Worm (Caenorhabditis elegans) whole organism, L2 larva: Measurements from ENCODE around the gene F36D3.8.

ENCODE experiments used
- C34F6.9 ChIP-seq: fragments of 150-350 bp; optimal IDR thresholded peaks from 2 replicates; lab custom pipeline; 2014; ENCODE audit warnings: missing biosample characterization, missing genetic modification characterization
- F13H6.1 ChIP-seq: sonication (generic microtip); optimal IDR thresholded peaks from 2 replicates; lab custom pipeline; 2016; ENCODE audit warnings: missing genetic modification characterization, missing compliant biosample characterization
- R02D3.7 ChIP-seq: fragments of 150-350 bp; optimal IDR thresholded peaks from 2 replicates; lab custom pipeline; 2014; ENCODE audit warnings: missing biosample characterization, missing genetic modification characterization
- ZK546.5 ChIP-seq: sonication (generic microtip); optimal IDR thresholded peaks from 2 replicates; lab custom pipeline; 2017; ENCODE audit warnings: missing biosample characterization, missing genetic modification characterization
- alr-1 ChIP-seq: fragments of 150-350 bp; optimal IDR thresholded peaks from 2 replicates; lab custom pipeline; 2014; ENCODE audit warnings: missing biosample characterization, missing genetic modification characterization
- aly-2 ChIP-seq: fragments of 150-350 bp; optimal IDR thresholded peaks from 2 replicates; lab custom pipeline; 2014; ENCODE audit warnings: missing biosample characterization, missing genetic modification characterization
- ama-1 ChIP-seq: fragments of 150-350 bp; optimal IDR thresholded peaks from 2 replicates; lab custom pipeline; 2018; ENCODE audit warnings: inconsistent platforms
- ceh-16 ChIP-seq: fragments of 150-350 bp; optimal IDR thresholded peaks from 2 replicates; lab custom pipeline; 2014; ENCODE audit warnings: missing biosample characterization, missing genetic modification characterization
- ceh-82 ChIP-seq: fragments of 150-350 bp; optimal IDR thresholded peaks from 2 replicates; lab custom pipeline; 2014; ENCODE audit warnings: missing biosample characterization, missing genetic modification characterization
- dmd-4 ChIP-seq: sonication (generic microtip); optimal IDR thresholded peaks from 2 replicates; lab custom pipeline; 2017; ENCODE audit warnings: missing biosample characterization, missing genetic modification characterization
- egl-27 ChIP-seq: sonication (generic microtip); optimal IDR thresholded peaks from 3 replicates; lab custom pipeline; 2017; ENCODE audit warnings: missing biosample characterization, missing genetic modification reagents, missing genetic modification characterization
- elt-1 ChIP-seq: fragments of 150-350 bp; optimal IDR thresholded peaks from 2 replicates; lab custom pipeline; 2014; ENCODE audit warnings: missing biosample characterization, missing genetic modification characterization
- elt-3 ChIP-seq: sonication (generic microtip); optimal IDR thresholded peaks from 2 replicates; lab custom pipeline; 2017; ENCODE audit warnings: missing biosample characterization, missing genetic modification characterization
- fos-1 ChIP-seq: fragments of 150-350 bp; optimal IDR thresholded peaks from 2 replicates; lab custom pipeline; 2014; ENCODE audit warnings: missing biosample characterization, missing genetic modification characterization
- lin-11 ChIP-seq: fragments of 150-350 bp; sonication (generic microtip); optimal IDR thresholded peaks from 2 replicates; lab custom pipeline; 2014; ENCODE audit warnings: missing biosample characterization, missing genetic modification characterization, inconsistent platforms, mixed read lengths
- lin-13 ChIP-seq: fragments of 150-350 bp; optimal IDR thresholded peaks from 2 replicates; lab custom pipeline; 2014; ENCODE audit warnings: missing biosample characterization, missing genetic modification reagents, missing genetic modification characterization
- lsy-2 ChIP-seq, 2 experiments: fragments of 150-350 bp in 1 of 2; sonication (generic microtip) in 1 of 2; optimal IDR thresholded peaks; 2 replicates each; lab custom pipeline; 2014 to 2017; ENCODE audit warnings: missing biosample characterization in 2 of 2, missing genetic modification characterization in 2 of 2
- mbf-1 ChIP-seq: sonication (generic microtip); optimal IDR thresholded peaks from 2 replicates; lab custom pipeline; 2017; ENCODE audit warnings: missing biosample characterization, missing genetic modification characterization
- mdl-1 ChIP-seq, 2 experiments: fragments of 150-350 bp in 1 of 2; sonication (generic microtip) in 1 of 2; optimal IDR thresholded peaks; 2 replicates each; lab custom pipeline; 2017; ENCODE audit warnings: missing biosample characterization in 2 of 2, missing genetic modification characterization in 2 of 2
- nhr-10 ChIP-seq: sonication (generic microtip); optimal IDR thresholded peaks from 2 replicates; lab custom pipeline; 2017; ENCODE audit warnings: missing biosample characterization, missing genetic modification characterization
- nhr-11 ChIP-seq: fragments of 150-350 bp; optimal IDR thresholded peaks from 2 replicates; lab custom pipeline; 2014; ENCODE audit warnings: missing biosample characterization, missing genetic modification characterization
- nhr-12 ChIP-seq: fragments of 150-350 bp; optimal IDR thresholded peaks from 2 replicates; lab custom pipeline; 2014; ENCODE audit warnings: missing biosample characterization, missing genetic modification characterization
- nhr-129 ChIP-seq: fragments of 150-350 bp; optimal IDR thresholded peaks from 2 replicates; lab custom pipeline; 2014; ENCODE audit warnings: missing biosample characterization, missing genetic modification characterization
- nhr-21 ChIP-seq: fragments of 150-350 bp; optimal IDR thresholded peaks from 2 replicates; lab custom pipeline; 2014; ENCODE audit warnings: missing biosample characterization, missing genetic modification characterization
- nhr-23 ChIP-seq: fragments of 150-350 bp; optimal IDR thresholded peaks from 2 replicates; lab custom pipeline; 2014; ENCODE audit warnings: missing biosample characterization, missing genetic modification reagents, missing genetic modification characterization
- nhr-237 ChIP-seq: fragments of 150-350 bp; optimal IDR thresholded peaks from 2 replicates; lab custom pipeline; 2014; ENCODE audit warnings: missing biosample characterization, missing genetic modification characterization
- nhr-25 ChIP-seq: fragments of 150-350 bp; sonication (generic microtip); optimal IDR thresholded peaks from 3 replicates; lab custom pipeline; 2014; ENCODE audit warnings: missing biosample characterization, missing genetic modification characterization
- nhr-77 ChIP-seq: fragments of 150-350 bp; optimal IDR thresholded peaks from 2 replicates; lab custom pipeline; 2014; ENCODE audit warnings: missing biosample characterization, missing genetic modification characterization
- peb-1 ChIP-seq: fragments of 150-350 bp; optimal IDR thresholded peaks from 2 replicates; lab custom pipeline; 2014; ENCODE audit warnings: missing biosample characterization, missing genetic modification characterization
- sem-4 ChIP-seq: fragments of 150-350 bp; optimal IDR thresholded peaks from 2 replicates; lab custom pipeline; 2014; ENCODE audit warnings: missing biosample characterization, missing genetic modification reagents, missing genetic modification characterization
- sma-3 ChIP-seq: sonication (generic microtip); optimal IDR thresholded peaks from 2 replicates; lab custom pipeline; 2016; ENCODE audit warnings: missing genetic modification reagents, missing genetic modification characterization, missing compliant biosample characterization
- sma-9 ChIP-seq, 2 experiments: fragments of 150-350 bp in 1 of 2; sonication (generic microtip) in 1 of 2; optimal IDR thresholded peaks; 2 replicates each; lab custom pipeline; 2014 to 2016; ENCODE audit warnings: missing genetic modification characterization in 2 of 2, mild to moderate bottlenecking in 1 of 2, missing biosample characterization in 1 of 2, missing compliant biosample characterization in 1 of 2, missing genetic modification reagents in 1 of 2, moderate library complexity in 1 of 2
- snpc-4 ChIP-seq: fragments of 150-350 bp; optimal IDR thresholded peaks from 2 replicates; lab custom pipeline; 2014; ENCODE audit warnings: missing biosample characterization, missing genetic modification characterization
- unc-39 ChIP-seq: fragments of 150-350 bp; optimal IDR thresholded peaks from 2 replicates; lab custom pipeline; 2014; ENCODE audit warnings: missing biosample characterization, missing genetic modification characterization
- unc-55 ChIP-seq: fragments of 150-350 bp; sonication (generic microtip); optimal IDR thresholded peaks from 3 replicates; lab custom pipeline; 2014; ENCODE audit warnings: missing biosample characterization, missing genetic modification reagents, missing genetic modification characterization
- unc-62 ChIP-seq: fragments of 150-350 bp; optimal IDR thresholded peaks from 2 replicates; lab custom pipeline; 2014; ENCODE audit warnings: missing biosample characterization, missing genetic modification reagents, missing genetic modification characterization
- ztf-1 ChIP-seq: fragments of 200-800 bp; sonication (Bioruptor generic); conservative IDR thresholded peaks from 2 replicates; pipeline ENCODE4 v1.3.6; 2022; ENCODE audit warnings: missing genetic modification characterization, missing compliant biosample characterization
- ztf-11 ChIP-seq: sonication (generic microtip); optimal IDR thresholded peaks from 2 replicates; lab custom pipeline; 2017; ENCODE audit warnings: missing biosample characterization, missing genetic modification characterization
- ztf-4 ChIP-seq: fragments of 150-350 bp; optimal IDR thresholded peaks from 2 replicates; lab custom pipeline; 2014; ENCODE audit warnings: missing biosample characterization, missing genetic modification characterization

F36D3.8 gene

DNA sequence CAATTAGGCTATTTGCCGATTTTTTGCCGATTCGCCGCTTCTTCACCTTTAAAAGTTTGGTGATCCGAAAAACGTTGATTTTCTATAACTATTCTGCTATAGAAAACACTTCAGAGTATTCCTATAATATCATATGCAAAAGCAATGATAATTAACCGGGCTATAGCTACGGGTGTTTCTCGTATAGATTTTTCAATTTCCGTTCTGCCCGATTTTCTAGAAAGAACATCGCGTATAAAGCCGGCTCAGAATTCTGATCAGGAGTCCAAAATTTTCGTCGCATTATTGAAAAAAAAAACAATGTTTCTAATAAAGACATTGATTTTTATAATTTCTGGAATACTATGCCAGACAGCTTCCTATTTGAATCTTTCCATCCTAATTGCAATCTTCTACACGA lies 23.7 kb downstream of the F36D3.8 start, which contains the start of gene srbc-65:
TSS of gene srbc-65 (plus strand) at position 301 of the 400 bp plus-strand sequence.
- TF ChIP-seq snpc-4 (tag; lab: Kevin White, UChicago) (no peak), lsy-2 (tag; optimal IDR thresholded peaks at IDR 0.05; lab: Kevin White, UChicago) (no peak), peb-1 (no peak), sma-9 (GFP tag; optimal IDR thresholded peaks at IDR 0.05; lab: Kevin White, UChicago) (no peak), sma-9 (tag; optimal IDR thresholded peaks at IDR 0.05; lab: Kevin White, UChicago) (no peak), unc-55 (GFP tag; lab: Kevin White, UChicago) (no peak), nhr-23 (tag; lab: Kevin White, UChicago) (no peak), egl-27 (tag; lab: Kevin White, UChicago) (no peak), mdl-1 (tag; optimal IDR thresholded peaks at IDR 0.05; lab: Kevin White, UChicago) (no peak), ceh-82 (no peak), nhr-11 (tag; lab: Kevin White, UChicago) (no peak), nhr-21 (tag; lab: Kevin White, UChicago) (no peak), ztf-4 (tag; lab: Kevin White, UChicago) (no peak), dmd-4 (tag; lab: Kevin White, UChicago) (no peak)
- TF ChIP-seq, all 48 proteins: peak for 0

DNA sequence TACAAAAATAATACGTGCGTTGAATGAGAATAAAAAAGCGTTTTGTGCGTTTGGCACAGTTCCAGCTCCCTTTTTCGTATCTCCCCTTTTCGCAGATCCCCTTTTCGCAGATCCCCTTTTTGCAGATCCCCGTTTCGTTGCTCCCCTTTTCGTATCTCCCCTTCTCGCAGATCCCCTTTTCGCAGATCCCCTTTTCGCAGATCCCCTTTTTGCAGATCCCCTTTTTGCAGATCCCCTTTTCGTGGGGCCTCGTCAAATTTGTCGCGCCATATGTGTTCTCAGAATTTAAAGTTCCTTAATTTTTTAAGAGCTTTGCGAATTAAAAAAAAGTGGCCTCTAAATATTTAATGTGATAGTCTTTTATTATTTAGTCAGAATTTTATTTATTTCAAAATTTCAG lies 26.0 kb downstream of the F36D3.8 start, which contains the start of gene Y32B12B.4:
TSS of gene Y32B12B.4 (plus strand) at position 399 of the 400 bp plus-strand sequence.
- TF ChIP-seq sma-9 (GFP tag; optimal IDR thresholded peaks at IDR 0.05; lab: Kevin White, UChicago) (no peak), sma-9 (tag; optimal IDR thresholded peaks at IDR 0.05; lab: Kevin White, UChicago) (no peak), nhr-129 (tag; lab: Kevin White, UChicago) (no peak), ztf-1 (GFP tag; lab: Robert Waterston, UW) (no peak), nhr-77 (no peak), sem-4 (tag; lab: Kevin White, UChicago) (no peak), nhr-11 (tag; lab: Kevin White, UChicago) (no peak), mbf-1 (no peak), C34F6.9 (tag; lab: Kevin White, UChicago) (no peak), aly-2 (tag; lab: Kevin White, UChicago) (no peak), sma-3 (no peak), lin-11 (tag; lab: Kevin White, UChicago) (no peak), nhr-21 (tag; lab: Kevin White, UChicago) (no peak), ceh-16 (tag; lab: Kevin White, UChicago) (no peak), unc-62 (GFP tag; lab: Kevin White, UChicago) (no peak), alr-1 (tag; lab: Kevin White, UChicago) (no peak), ztf-4 (tag; lab: Kevin White, UChicago) (no peak), F13H6.1 (no peak)

DNA sequence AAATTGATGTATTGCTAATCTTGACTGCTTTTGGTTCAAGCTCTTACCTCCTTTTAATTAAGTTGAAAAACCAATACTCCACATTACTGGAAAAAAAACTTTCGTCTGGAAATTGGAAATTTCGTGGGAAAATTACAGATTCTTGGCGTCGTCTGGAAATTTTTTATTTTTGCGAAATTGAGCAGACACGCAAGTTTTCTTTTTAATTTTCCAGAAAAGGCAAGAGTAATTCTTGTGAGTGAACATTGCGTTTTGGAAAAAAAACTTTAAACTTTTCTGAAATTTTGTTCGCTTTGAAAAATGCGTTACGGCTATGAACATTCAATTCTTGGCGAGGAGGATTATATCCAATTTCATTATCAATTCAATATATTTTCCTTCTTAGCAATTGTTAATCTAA lies 38.7 kb downstream of the F36D3.8 start, which contains the start of gene sru-45:
TSS of gene sru-45 (plus strand) at position 301 of the 400 bp plus-strand sequence.
- TF ChIP-seq ztf-1 (GFP tag; lab: Robert Waterston, UW) (no peak), ZK546.5 (no peak), lin-11 (tag; lab: Kevin White, UChicago) (no peak), lin-13 (GFP tag; lab: Kevin White, UChicago) (no peak), lsy-2 (tag; optimal IDR thresholded peaks at IDR 0.05; lab: Kevin White, UChicago) (no peak), F13H6.1 (no peak), mbf-1 (no peak), elt-1 (tag; lab: Kevin White, UChicago) (no peak), nhr-10 (no peak), nhr-237 (no peak), elt-3 (tag; lab: Kevin White, UChicago) (no peak), sma-9 (GFP tag; optimal IDR thresholded peaks at IDR 0.05; lab: Kevin White, UChicago) (no peak), sma-9 (tag; optimal IDR thresholded peaks at IDR 0.05; lab: Kevin White, UChicago) (no peak), nhr-25 (tag; lab: Kevin White, UChicago) (no peak), unc-62 (GFP tag; lab: Kevin White, UChicago) (no peak), nhr-23 (tag; lab: Kevin White, UChicago) (no peak), ceh-82 (no peak), sma-3 (no peak), C34F6.9 (tag; lab: Kevin White, UChicago) (no peak)
- TF ChIP-seq, all 48 proteins: peak for 0

DNA sequence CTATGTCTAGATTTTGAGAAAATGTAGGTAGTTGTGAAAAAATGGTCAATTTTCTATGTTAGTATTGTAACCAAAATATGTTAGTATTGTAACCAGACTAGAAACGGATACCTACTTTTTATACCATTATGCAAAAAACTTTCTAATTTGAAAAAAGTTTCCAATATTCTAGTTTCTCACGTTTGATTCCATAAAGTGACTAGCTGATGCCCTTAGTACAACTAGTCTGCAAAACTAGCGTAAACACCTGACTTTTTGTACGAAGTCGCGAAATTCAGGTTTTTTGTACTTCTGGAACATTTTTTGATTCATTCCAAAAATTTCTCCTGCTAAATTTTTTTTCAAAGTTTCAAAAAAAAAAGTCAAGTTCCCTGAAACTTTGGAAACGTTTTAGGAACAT lies 41.1 kb downstream of the F36D3.8 start:
- TF ChIP-seq ama-1 (lab: Kevin White, UChicago) (no peak), nhr-25 (tag; lab: Kevin White, UChicago) (no peak), dmd-4 (tag; lab: Kevin White, UChicago) (no peak), ztf-4 (tag; lab: Kevin White, UChicago) (no peak), F13H6.1 (no peak), ceh-16 (tag; lab: Kevin White, UChicago) (no peak), nhr-77 (no peak), peb-1 (no peak), nhr-12 (tag; lab: Kevin White, UChicago) (no peak), nhr-129 (tag; lab: Kevin White, UChicago) (no peak), mdl-1 (tag; optimal IDR thresholded peaks at IDR 0.05; lab: Kevin White, UChicago) (no peak), unc-39 (no peak), fos-1 (no peak), ztf-1 (GFP tag; lab: Robert Waterston, UW) (no peak), lin-11 (tag; lab: Kevin White, UChicago) (no peak), mbf-1 (no peak), C34F6.9 (tag; lab: Kevin White, UChicago) (no peak), ztf-11 (tag; lab: Kevin White, UChicago) (no peak), elt-3 (tag; lab: Kevin White, UChicago) (no peak), R02D3.7 (tag; lab: Kevin White, UChicago) (no peak)
